Fruit fly (Drosophila melanogaster) whole organism, embryonic: Measurements from ENCODE around the gene Nf-YC.
A peak's percentile ranks its signal among the peaks of the same experiment; 100 is the strongest.

Experiments used
- Adf1 ChIP-seq: fragments of 200-800 bp; sonication (Bioruptor generic); IDR thresholded peaks from 2 replicates; pipeline ENCODE4 v1.3.6; 2022; ENCODE audit warnings: missing biosample characterization, missing genetic modification characterization
- CG10274 ChIP-seq: fragments of 200-800 bp; sonication (Bioruptor generic); optimal IDR thresholded peaks from 3 replicates; lab custom pipeline; 2017; ENCODE audit warnings: missing biosample characterization, mild to moderate bottlenecking, missing genetic modification characterization
- CG10543 ChIP-seq: fragments of 200-800 bp; sonication (Bioruptor generic); optimal IDR thresholded peaks from 3 replicates; lab custom pipeline; 2017; ENCODE audit warnings: missing biosample characterization, mild to moderate bottlenecking, missing genetic modification characterization, moderate library complexity
- CG10959 ChIP-seq: fragments of 200-800 bp; sonication (Bioruptor generic); IDR thresholded peaks from 2 replicates; pipeline ENCODE4 v1.3.6; 2022; ENCODE audit warnings: missing biosample characterization, missing genetic modification characterization
- CG11093 ChIP-seq: fragments of 200-800 bp; sonication (Bioruptor generic); IDR thresholded peaks from 3 replicates; pipeline ENCODE4 v1.3.6; 2022; ENCODE audit warnings: missing biosample characterization, missing genetic modification characterization
- CG13775 ChIP-seq: fragments of 200-800 bp; sonication (Bioruptor generic); optimal IDR thresholded peaks from 3 replicates; lab custom pipeline; 2017; ENCODE audit warnings: missing biosample characterization, mild to moderate bottlenecking, missing genetic modification characterization
- CG15011 ChIP-seq: fragments of 200-800 bp; sonication (Bioruptor generic); optimal IDR thresholded peaks from 3 replicates; lab custom pipeline; 2018; ENCODE audit warnings: missing biosample characterization, mild to moderate bottlenecking, missing genetic modification characterization
- CG15696 ChIP-seq: fragments of 200-800 bp; sonication (Bioruptor generic); optimal IDR thresholded peaks from 2 replicates; lab custom pipeline; 2019; ENCODE audit warnings: missing biosample characterization, mild to moderate bottlenecking, missing genetic modification characterization, moderate library complexity
- CG17361 ChIP-seq: fragments of 200-800 bp; sonication (Bioruptor generic); IDR thresholded peaks from 3 replicates; pipeline ENCODE4 v1.3.6; 2022; ENCODE audit warnings: missing biosample characterization, missing genetic modification characterization
- CG17612 ChIP-seq: fragments of 200-800 bp; sonication (Bioruptor generic); IDR thresholded peaks from 2 replicates; pipeline ENCODE4 v1.3.6; 2022; ENCODE audit warnings: missing biosample characterization, missing genetic modification characterization
- CG2202 ChIP-seq: fragments of 200-800 bp; sonication (Bioruptor generic); optimal IDR thresholded peaks from 2 replicates; lab custom pipeline; 2018; ENCODE audit warnings: missing biosample characterization, mild to moderate bottlenecking, missing genetic modification characterization
- CG31224 ChIP-seq: fragments of 200-800 bp; sonication (Bioruptor generic); IDR thresholded peaks from 2 replicates; pipeline ENCODE4 v1.3.6; 2022; ENCODE audit warnings: missing biosample characterization, missing genetic modification characterization
- CG32532 ChIP-seq: fragments of 200-800 bp; sonication (Bioruptor generic); IDR thresholded peaks from 2 replicates; pipeline ENCODE4 v1.3.6; 2022; ENCODE audit warnings: missing biosample characterization, missing genetic modification characterization
- CG3407 ChIP-seq: fragments of 200-800 bp; sonication (Bioruptor generic); optimal IDR thresholded peaks from 2 replicates; lab custom pipeline; 2018; ENCODE audit warnings: missing biosample characterization, mild to moderate bottlenecking, missing genetic modification characterization
- CG3726 ChIP-seq: fragments of 200-800 bp; sonication (Bioruptor generic); IDR thresholded peaks from 3 replicates; pipeline ENCODE4, ENCODE4 v1.3.6; 2022; ENCODE audit warnings: missing biosample characterization, missing genetic modification characterization
- CG4282 ChIP-seq: fragments of 200-800 bp; sonication (Bioruptor generic); optimal IDR thresholded peaks from 2 replicates; lab custom pipeline; 2016; ENCODE audit warnings: missing biosample characterization, missing genetic modification characterization
- CG4360 ChIP-seq: fragments of 200-800 bp; sonication (Bioruptor generic); IDR thresholded peaks from 2 replicates; pipeline ENCODE4 v1.3.6; 2022; ENCODE audit warnings: missing biosample characterization, missing genetic modification characterization
- CG4820 ChIP-seq: fragments of 200-800 bp; sonication (Bioruptor generic); optimal IDR thresholded peaks from 3 replicates; lab custom pipeline; 2016; ENCODE audit warnings: missing biosample characterization, missing genetic modification characterization
- CG6813 ChIP-seq: fragments of 200-800 bp; sonication (Bioruptor generic); optimal IDR thresholded peaks from 2 replicates; lab custom pipeline; 2017; ENCODE audit warnings: missing biosample characterization, missing genetic modification characterization, mild to moderate bottlenecking, moderate library complexity, missing genetic modification reagents
- CG8290 ChIP-seq, 3 experiments: fragments of 200-800 bp; sonication (Bioruptor generic); optimal IDR thresholded peaks; 2 replicates each; lab custom pipeline; 2016 to 2019; ENCODE audit warnings: missing biosample characterization in 3 of 3, missing genetic modification characterization in 3 of 3, mild to moderate bottlenecking in 2 of 3, moderate library complexity in 1 of 3
- CG9727 ChIP-seq: fragments of 200-800 bp; sonication (Bioruptor generic); optimal IDR thresholded peaks from 3 replicates; lab custom pipeline; 2017; ENCODE audit warnings: missing biosample characterization, mild to moderate bottlenecking, missing genetic modification characterization
- Dip2 ChIP-seq: fragments of 200-800 bp; sonication (Bioruptor generic); IDR thresholded peaks from 2 replicates; pipeline ENCODE4 v1.3.6; 2022; ENCODE audit warnings: missing biosample characterization, missing genetic modification characterization
- Eip74EF ChIP-seq, 2 experiments: fragments of 200-800 bp in 1 of 2; fragments of >200 bp in 1 of 2; sonication (Bioruptor generic) in 1 of 2; optimal IDR thresholded peaks; 2 replicates each; lab custom pipeline; 2017 to 2019; ENCODE audit warnings: missing biosample characterization in 2 of 2, missing genetic modification characterization in 2 of 2, mild to moderate bottlenecking in 1 of 2, moderate library complexity in 1 of 2
- Elba2 ChIP-seq: fragments of 200-800 bp; sonication (Bioruptor generic); optimal IDR thresholded peaks from 3 replicates; lab custom pipeline; 2016; ENCODE audit warnings: missing biosample characterization, missing genetic modification characterization
- H15 ChIP-seq: fragments of 200-800 bp; sonication (Bioruptor generic); IDR thresholded peaks from 3 replicates; pipeline ENCODE4 v1.3.6; 2022; ENCODE audit warnings: missing biosample characterization, missing genetic modification characterization
- HLH54F ChIP-seq: fragments of 200-800 bp; sonication (Bioruptor generic); optimal IDR thresholded peaks from 3 replicates; lab custom pipeline; 2016; ENCODE audit warnings: missing biosample characterization, missing genetic modification characterization
- Kr ChIP-seq: fragments of 200-800 bp; sonication (Bioruptor generic); optimal IDR thresholded peaks from 2 replicates; lab custom pipeline; 2017; ENCODE audit warnings: missing biosample characterization, mild to moderate bottlenecking, missing genetic modification characterization
- MTF-1 ChIP-seq: fragments of 200-800 bp; sonication (Bioruptor generic); optimal IDR thresholded peaks from 2 replicates; lab custom pipeline; 2018; ENCODE audit warnings: missing biosample characterization, mild to moderate bottlenecking, missing genetic modification characterization, borderline replicate concordance
- Sox100B ChIP-seq: fragments of 200-800 bp; sonication (Bioruptor generic); optimal IDR thresholded peaks from 3 replicates; lab custom pipeline; 2018; ENCODE audit warnings: missing biosample characterization, mild to moderate bottlenecking, missing genetic modification characterization
- Xrp1 ChIP-seq: fragments of 200-800 bp; sonication (Bioruptor generic); IDR thresholded peaks from 2 replicates; pipeline ENCODE4 v1.3.6; 2022; ENCODE audit warnings: missing biosample characterization, missing genetic modification characterization
- al ChIP-seq: fragments of 200-800 bp; sonication (Bioruptor generic); IDR thresholded peaks from 2 replicates; pipeline ENCODE4 v1.3.6; 2022; ENCODE audit warnings: missing biosample characterization, missing genetic modification characterization
- ato ChIP-seq: fragments of 200-800 bp; sonication (Bioruptor generic); IDR thresholded peaks from 2 replicates; pipeline ENCODE4 v1.3.6; 2022; ENCODE audit warnings: missing biosample characterization, missing genetic modification characterization; ENCODE audit not compliant: partially characterized antibody
- bsh ChIP-seq, 2 experiments: fragments of 200-800 bp; sonication (Bioruptor generic); optimal IDR thresholded peaks; 2 replicates each; lab custom pipeline; 2017 to 2018; ENCODE audit warnings: mild to moderate bottlenecking in 2 of 2, missing biosample characterization in 2 of 2, missing genetic modification characterization in 2 of 2, moderate library complexity in 1 of 2
- cwo ChIP-seq: fragments of 200-800 bp; sonication (Bioruptor generic); optimal IDR thresholded peaks from 3 replicates; lab custom pipeline; 2017; ENCODE audit warnings: missing biosample characterization, missing genetic modification characterization, mild to moderate bottlenecking, moderate library complexity, missing genetic modification reagents
- dati ChIP-seq: fragments of 200-800 bp; sonication (Bioruptor generic); IDR thresholded peaks from 2 replicates; pipeline ENCODE4 v1.3.6; 2022; ENCODE audit warnings: missing biosample characterization, missing genetic modification characterization
- gt ChIP-seq: fragments of 200-800 bp; sonication (Bioruptor generic); IDR thresholded peaks from 2 replicates; pipeline ENCODE4 v1.3.6; 2022; ENCODE audit warnings: missing biosample characterization, missing genetic modification characterization
- h ChIP-seq: fragments of >200 bp; optimal IDR thresholded peaks from 2 replicates; lab custom pipeline; 2017
- kah ChIP-seq: fragments of 200-800 bp; sonication (Bioruptor generic); optimal IDR thresholded peaks from 2 replicates; lab custom pipeline; 2018; ENCODE audit warnings: missing biosample characterization, mild to moderate bottlenecking, missing genetic modification characterization
- mirr ChIP-seq: fragments of 200-800 bp; sonication (Bioruptor generic); optimal IDR thresholded peaks from 3 replicates; lab custom pipeline; 2018; ENCODE audit warnings: missing biosample characterization, mild to moderate bottlenecking, missing genetic modification characterization
- otp ChIP-seq: fragments of 200-800 bp; sonication (Bioruptor generic); IDR thresholded peaks from 3 replicates; pipeline ENCODE4, ENCODE4 v1.3.6; 2022; ENCODE audit warnings: missing biosample characterization, missing genetic modification characterization
- pan ChIP-seq, 4 experiments: fragments of >200 bp in 3 of 4; fragments of 200-800 bp in 1 of 4; sonication (Bioruptor generic) in 1 of 4; optimal IDR thresholded peaks in 3 of 4; IDR thresholded peaks in 1 of 4; 2 replicates each; pipeline versions ENCODE4 v1.3.6 to Lab custom; 2017 to 2022; ENCODE audit warnings: missing biosample characterization in 2 of 4, missing genetic modification characterization in 2 of 4, mixed read lengths in 1 of 4
- pho ChIP-seq: fragments of 200-800 bp; sonication (Bioruptor generic); optimal IDR thresholded peaks from 2 replicates; lab custom pipeline; 2016; ENCODE audit warnings: missing biosample characterization, missing genetic modification characterization
- pita ChIP-seq: fragments of 200-800 bp; sonication (Bioruptor generic); optimal IDR thresholded peaks from 2 replicates; lab custom pipeline; 2017; ENCODE audit warnings: missing biosample characterization, mild to moderate bottlenecking, missing genetic modification characterization
- ro ChIP-seq: fragments of 200-800 bp; sonication (Bioruptor generic); IDR thresholded peaks from 2 replicates; pipeline ENCODE4 v1.3.6; 2022; ENCODE audit warnings: missing biosample characterization, missing genetic modification characterization
- run ChIP-seq: fragments of 200-800 bp; sonication (Bioruptor generic); optimal IDR thresholded peaks from 3 replicates; lab custom pipeline; 2018; ENCODE audit warnings: missing biosample characterization, mild to moderate bottlenecking, missing genetic modification characterization
- shn ChIP-seq: fragments of 200-800 bp; sonication (Bioruptor generic); optimal IDR thresholded peaks from 3 replicates; lab custom pipeline; 2016; ENCODE audit warnings: missing biosample characterization, missing genetic modification characterization
- vnd ChIP-seq: fragments of 200-800 bp; sonication (Bioruptor generic); IDR thresholded peaks from 3 replicates; pipeline ENCODE4 v1.3.6; 2022; ENCODE audit warnings: missing biosample characterization, missing genetic modification characterization; ENCODE audit not compliant: partially characterized antibody
- yki ChIP-seq: fragments of >200 bp; optimal IDR thresholded peaks from 3 replicates; lab custom pipeline; 2018
- zen ChIP-seq: fragments of 200-800 bp; sonication (Bioruptor generic); optimal IDR thresholded peaks from 3 replicates; lab custom pipeline; 2018; ENCODE audit warnings: missing biosample characterization, mild to moderate bottlenecking, missing genetic modification characterization, moderate library complexity

Gene Nf-YC

dm6 chrX:6863289-6863938, 42.7 kb upstream of the Nf-YC start, which contains the start of gene CG43736 (continued):
- TF ChIP-seq CG10959 (GFP tag; lab: Robert Waterston, UW) (peak; percentile 50; the same call in 1 of the 2 replicates), Elba2 (GFP tag; lab: Kevin White, UChicago) (no peak), shn (GFP tag; lab: Kevin White, UChicago) (peak; percentile 93), CG6813 (GFP tag; lab: Kevin White, UChicago) (peak; percentile 94), pan (optimal IDR thresholded peaks at IDR 0.05; lab: Kevin White, UChicago) (no peak), pan (GFP tag; optimal IDR thresholded peaks at IDR 0.05 in 1 of 2, IDR thresholded peaks at IDR 0.05 in 1 of 2) (peak in 1 of 2 experiments; percentile 90), CG4282 (GFP tag; lab: Kevin White, UChicago) (peak; percentile 53), otp (GFP tag; lab: Robert Waterston, UW) (peak; percentile 82), CG4820 (peak; percentile 94), Xrp1 (GFP tag; lab: Robert Waterston, UW) (peak; percentile 91), Eip74EF (GFP tag; optimal IDR thresholded peaks at IDR 0.05; lab: Kevin White, UChicago) (peak in 1 of 2 experiments; percentile 96), zen (tag; lab: Kevin White, UChicago) (peak; percentile 92), Kr (no peak), CG11093 (GFP tag; lab: Robert Waterston, UW) (peak; percentile 86), gt (GFP tag; lab: Robert Waterston, UW) (peak; percentile 74), pho (GFP tag; lab: Kevin White, UChicago) (peak; percentile 93), Adf1 (no peak), CG10274 (GFP tag; lab: Kevin White, UChicago) (peak; percentile 99), CG10543 (GFP tag; lab: Kevin White, UChicago) (peak; percentile 73), CG17361 (GFP tag; lab: Robert Waterston, UW) (peak; percentile 99), CG31224 (GFP tag; lab: Robert Waterston, UW) (peak; percentile 80), CG15696 (tag; lab: Kevin White, UChicago) (peak; percentile 92), kah (GFP tag; lab: Kevin White, UChicago) (peak; percentile 93), CG2202 (tag; lab: Kevin White, UChicago) (peak; percentile 83), CG15011 (GFP tag; lab: Kevin White, UChicago) (peak; percentile 95), CG8290 (GFP tag; optimal IDR thresholded peaks at IDR 0.05; lab: Kevin White, UChicago) (peak; percentile 51), CG8290 (tag; optimal IDR thresholded peaks at IDR 0.05; lab: Kevin White, UChicago) (peak; percentile 54 to 89), al (GFP tag; lab: Robert Waterston, UW) (peak; percentile 84), dati (GFP tag; lab: Robert Waterston, UW) (no peak), CG3726 (GFP tag; lab: Robert Waterston, UW) (peak; percentile 77; the same call in 2 of the 3 replicates), ro (GFP tag; lab: Robert Waterston, UW) (peak; percentile 52; the same call in 1 of the 2 replicates), CG13775 (GFP tag; lab: Kevin White, UChicago) (peak; percentile 92), H15 (GFP tag; lab: Robert Waterston, UW) (peak; percentile 77), CG3407 (GFP tag; lab: Kevin White, UChicago) (peak; percentile 91), CG32532 (GFP tag; lab: Robert Waterston, UW) (peak; percentile 87), bsh (GFP tag; optimal IDR thresholded peaks at IDR 0.05; lab: Kevin White, UChicago) (peak; percentile 92 to 96), yki (lab: Kevin White, UChicago) (no peak), h (lab: Kevin White, UChicago) (no peak), run (tag; lab: Kevin White, UChicago) (peak; percentile 93), mirr (peak; percentile 82), ato (GFP tag; lab: Robert Waterston, UW) (no peak), CG4360 (GFP tag; lab: Robert Waterston, UW) (no peak), cwo (GFP tag; lab: Kevin White, UChicago) (peak; percentile 93), Dip2 (GFP tag; lab: Robert Waterston, UW) (peak; percentile 41; the same call in 1 of the 2 replicates), Sox100B (GFP tag; lab: Kevin White, UChicago) (peak; percentile 98), vnd (GFP tag; lab: Robert Waterston, UW) (no peak), HLH54F (peak; percentile 92), CG17612 (peak; percentile 83), CG9727 (GFP tag; lab: Kevin White, UChicago) (peak; percentile 95), MTF-1 (peak; percentile 90), pita (GFP tag; lab: Kevin White, UChicago) (no peak)
